Fruit fly (Drosophila melanogaster) S2 (cell line): ENCODE data around the gene CG10353.

Experiments used
- CG8478 ChIP-seq: fragments of >200 bp; optimal IDR thresholded peaks from 2 replicates; lab custom pipeline; 2018
- CTCF ChIP-seq, 2 experiments: fragments of >200 bp; optimal IDR thresholded peaks; 2 replicates each; lab custom pipeline; 2018

CG10353 gene

DNA sequence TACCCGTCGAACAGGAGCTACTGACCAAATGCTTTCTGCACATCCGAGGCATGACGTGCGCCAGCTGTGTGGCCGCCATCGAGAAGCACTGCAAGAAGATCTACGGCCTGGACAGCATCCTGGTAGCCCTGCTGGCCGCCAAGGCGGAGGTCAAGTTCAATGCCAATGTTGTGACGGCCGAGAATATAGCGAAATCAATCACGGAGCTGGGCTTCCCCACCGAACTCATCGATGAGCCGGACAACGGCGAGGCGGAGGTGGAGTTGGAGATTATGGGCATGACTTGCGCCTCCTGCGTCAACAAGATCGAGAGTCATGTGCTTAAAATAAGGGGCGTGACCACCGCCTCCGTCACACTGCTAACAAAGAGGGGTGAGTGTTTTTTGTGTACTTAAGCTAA, 31.0 kb downstream of the CG10353 start:
- TF ChIP-seq CTCF (optimal IDR thresholded peaks at IDR 0.05; lab: Kevin White, UChicago) (no peak), CG8478 (lab: Kevin White, UChicago) (no peak)

- TF ChIP-seq CTCF (optimal IDR thresholded peaks at IDR 0.05; lab: Kevin White, UChicago), result no peak
- no peak for TF ChIP-seq CG8478 (lab: Kevin White, UChicago)
Measured at dm6 chrX:11854758-11855465, 32.0 kb downstream of the CG10353 start, which contains the start of the genes CG10347 and ATP7. TSS of gene CG10347 (minus strand) at chrX:11854931. TSS of gene ATP7 (plus strand) at chrX:11855022.

dm6 chrX:11852310-11852709, 34.7 kb downstream of the CG10353 start, which contains the start of gene p24-1:
TSS of gene p24-1 (minus strand) at chrX:11852530.
- TF ChIP-seq CG8478 (lab: Kevin White, UChicago) (no peak), CTCF (optimal IDR thresholded peaks at IDR 0.05; lab: Kevin White, UChicago) (peak; percentile 32 to 39)

DNA sequence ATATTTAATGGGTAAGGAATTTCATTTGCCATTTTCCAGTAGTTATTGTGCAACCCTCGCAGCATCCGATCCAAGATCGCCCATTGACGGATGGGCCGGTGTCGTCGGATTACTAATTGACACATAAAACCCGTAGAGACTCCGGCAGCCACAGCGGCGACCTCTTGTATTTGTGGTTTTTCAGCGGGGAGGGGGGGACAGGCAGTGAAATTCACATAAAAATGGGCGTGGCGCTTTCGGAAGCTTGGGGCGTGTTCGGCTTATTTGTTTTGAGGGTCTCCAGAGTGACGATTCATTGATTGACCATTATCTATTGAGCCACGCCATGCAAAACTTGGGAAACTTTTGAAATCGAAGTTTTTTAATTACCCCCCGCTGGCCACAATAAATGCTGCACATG, 37.7 kb downstream of the CG10353 start:
- TF ChIP-seq CTCF (optimal IDR thresholded peaks at IDR 0.05; lab: Kevin White, UChicago) (no peak), CG8478 (lab: Kevin White, UChicago) (no peak)

- no peak for TF ChIP-seq CTCF (optimal IDR thresholded peaks at IDR 0.05; lab: Kevin White, UChicago)
- no peak for TF ChIP-seq CG8478 (lab: Kevin White, UChicago)
Measured at dm6 chrX:11848507-11849264, 38.3 kb downstream of the CG10353 start.

DNA sequence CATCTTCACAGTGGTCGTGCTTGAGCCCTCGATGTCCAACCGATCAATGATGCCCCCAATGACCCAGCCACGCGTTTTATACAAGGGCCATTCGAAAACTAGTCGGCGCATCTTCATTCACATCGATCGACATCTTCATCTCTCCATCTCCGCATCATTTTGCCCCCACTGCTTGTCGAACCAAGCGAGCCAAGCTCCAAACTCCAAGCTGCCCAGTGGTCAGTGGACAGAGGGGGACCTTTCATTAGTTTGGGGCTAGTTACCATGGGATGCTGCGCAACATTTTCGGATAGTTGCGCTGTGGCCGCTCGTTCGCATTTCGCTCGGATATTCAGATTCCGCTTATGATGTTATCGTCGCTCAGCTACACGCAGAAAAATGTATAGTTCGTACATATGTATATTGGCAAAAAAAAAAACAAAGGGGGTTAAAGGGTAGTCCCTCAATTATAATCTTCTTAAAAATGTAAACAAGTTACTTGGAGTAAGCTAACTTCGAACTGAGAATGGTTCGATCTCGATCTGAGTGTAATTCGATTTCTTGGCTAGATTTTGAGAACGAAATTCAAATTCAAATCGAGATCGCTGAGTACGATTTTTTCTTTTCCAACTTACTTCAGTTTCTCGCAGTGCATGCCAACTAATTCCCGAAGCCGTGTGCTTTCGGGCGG, 40.8 kb downstream of the CG10353 start, which contains the start of gene CG15740:
CG15740 (minus strand) TSS at position 51 of the 670 bp plus-strand sequence.
- TF ChIP-seq CTCF (optimal IDR thresholded peaks at IDR 0.05; lab: Kevin White, UChicago), result no peak
- TF ChIP-seq CG8478 (lab: Kevin White, UChicago), result no peak

DNA sequence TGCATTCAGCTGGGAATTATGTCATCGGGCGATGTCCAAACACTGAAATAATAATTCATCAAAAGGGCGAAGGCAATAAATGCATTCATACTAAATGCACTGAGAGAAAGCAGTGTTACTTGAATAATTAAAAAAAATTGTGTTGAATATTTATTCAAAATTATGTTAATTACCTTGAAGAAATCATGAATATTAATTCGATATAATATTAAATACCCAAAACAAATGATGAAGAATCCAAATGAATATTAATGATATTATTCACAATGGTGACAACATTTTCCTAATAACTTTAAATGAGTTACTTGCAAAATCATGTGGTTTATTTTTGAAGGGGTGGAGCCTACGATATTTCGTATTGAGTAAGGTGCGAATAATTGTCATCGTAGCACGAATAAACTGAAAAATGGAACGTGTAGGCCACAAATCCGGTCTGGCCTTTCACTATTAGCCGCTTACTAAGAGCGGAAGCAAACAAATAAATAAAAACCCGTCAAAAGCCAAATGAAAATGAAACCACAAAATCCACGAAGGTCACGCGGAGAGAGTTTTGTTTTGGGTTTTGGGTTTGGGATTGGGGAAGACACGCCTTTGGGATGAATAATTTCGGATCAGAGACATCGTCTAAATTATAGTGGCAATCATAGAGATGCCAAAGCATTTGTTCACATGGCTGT, 45.1 kb downstream of the CG10353 start:
- no peak for TF ChIP-seq CG8478 (lab: Kevin White, UChicago)

- no peak for TF ChIP-seq CG8478 (lab: Kevin White, UChicago)
- TF ChIP-seq CTCF (optimal IDR thresholded peaks at IDR 0.05; lab: Kevin White, UChicago), result no peak
Measured at dm6 chrX:11839308-11839707, 47.7 kb downstream of the CG10353 start, which contains the start of gene Cyp28c1. TSS of gene Cyp28c1 (plus strand) at chrX:11839608.

dm6 chrX:11837926-11838325, 49.0 kb downstream of the CG10353 start, which contains the start of gene CG15741:
TSS of gene CG15741 (minus strand) at chrX:11838026.
- TF ChIP-seq CTCF (optimal IDR thresholded peaks at IDR 0.05; lab: Kevin White, UChicago) (no peak), CG8478 (lab: Kevin White, UChicago) (no peak)

dm6 chrX:11828336-11829007, 58.5 kb downstream of the CG10353 start:
- TF ChIP-seq CTCF (optimal IDR thresholded peaks at IDR 0.05; lab: Kevin White, UChicago) (no peak), CG8478 (lab: Kevin White, UChicago) (no peak)
